Worm (Caenorhabditis elegans) whole organism, young adult: ENCODE measurements around the gene E04F6.9.
A peak's percentile ranks its signal among the peaks of the same experiment; 100 is the strongest.

Source experiments
- B0261.1 ChIP-seq: sonication (generic microtip); optimal IDR thresholded peaks from 2 replicates; lab custom pipeline; 2016; ENCODE audit warnings: mild to moderate bottlenecking, missing genetic modification characterization, moderate library complexity, missing compliant biosample characterization
- B0336.3 ChIP-seq: fragments of 200-800 bp; sonication (Bioruptor generic); IDR thresholded peaks from 2 replicates; pipeline ENCODE4 v1.3.6; 2022; ENCODE audit warnings: missing genetic modification characterization, missing compliant biosample characterization
- C17E4.6 ChIP-seq: fragments of 200-800 bp; sonication (Bioruptor generic); IDR thresholded peaks from 2 replicates; pipeline ENCODE4 v1.3.6; 2022; ENCODE audit warnings: missing genetic modification reagents, missing genetic modification characterization, missing compliant biosample characterization
- D2030.7 ChIP-seq: fragments of 200-800 bp; sonication (Bioruptor generic); IDR thresholded peaks from 2 replicates; pipeline ENCODE4 v1.3.6; 2022; ENCODE audit warnings: missing genetic modification reagents, missing genetic modification characterization, missing compliant biosample characterization
- F33H1.4 ChIP-seq: fragments of 200-800 bp; sonication (Bioruptor generic); IDR thresholded peaks from 2 replicates; pipeline ENCODE4 v1.3.6; 2022; ENCODE audit warnings: missing genetic modification reagents, missing genetic modification characterization, missing compliant biosample characterization
- F57A8.1 ChIP-seq: fragments of 200-800 bp; sonication (Bioruptor generic); optimal IDR thresholded peaks from 2 replicates; lab custom pipeline; 2018; ENCODE audit warnings: mild to moderate bottlenecking, missing genetic modification characterization, moderate library complexity, missing compliant biosample characterization
- T26A5.8 ChIP-seq: sonication (generic microtip); optimal IDR thresholded peaks from 2 replicates; lab custom pipeline; 2016; ENCODE audit warnings: missing genetic modification characterization, missing compliant biosample characterization
- ZK185.1 ChIP-seq: sonication (generic microtip); optimal IDR thresholded peaks from 2 replicates; lab custom pipeline; 2016; ENCODE audit warnings: mild to moderate bottlenecking, missing genetic modification characterization, missing compliant biosample characterization; ENCODE audit not compliant: poor library complexity, severe bottlenecking
- aptf-3 ChIP-seq: fragments of 200-800 bp; sonication (Bioruptor generic); IDR thresholded peaks from 2 replicates; pipeline ENCODE4 v1.3.6; 2022; ENCODE audit warnings: missing genetic modification characterization, missing compliant biosample characterization
- atf-7 ChIP-seq: sonication (generic microtip); optimal IDR thresholded peaks from 2 replicates; lab custom pipeline; 2017; ENCODE audit warnings: mild to moderate bottlenecking, missing genetic modification characterization, missing compliant biosample characterization
- athp-1 ChIP-seq: sonication (generic microtip); optimal IDR thresholded peaks from 2 replicates; lab custom pipeline; 2017; ENCODE audit warnings: mild to moderate bottlenecking, missing genetic modification characterization, missing compliant biosample characterization
- ceh-100 ChIP-seq: fragments of 200-800 bp; sonication (Bioruptor generic); IDR thresholded peaks from 2 replicates; pipeline ENCODE4 v1.3.6; 2022; ENCODE audit warnings: missing genetic modification reagents, missing genetic modification characterization, missing compliant biosample characterization
- ceh-40 ChIP-seq: fragments of 200-800 bp; sonication (Bioruptor generic); IDR thresholded peaks from 2 replicates; pipeline ENCODE4 v1.3.6; 2022; ENCODE audit warnings: missing genetic modification characterization, missing compliant biosample characterization
- dox-1 ChIP-seq: fragments of 200-800 bp; sonication (Bioruptor generic); IDR thresholded peaks from 2 replicates; pipeline ENCODE4 v1.3.6; 2022; ENCODE audit warnings: missing genetic modification reagents, missing genetic modification characterization, missing compliant biosample characterization
- egrh-3 ChIP-seq: fragments of 200-800 bp; sonication (Bioruptor generic); IDR thresholded peaks from 2 replicates; pipeline ENCODE4 v1.3.6; 2022; ENCODE audit warnings: missing genetic modification reagents, missing genetic modification characterization, missing compliant biosample characterization
- ets-4 ChIP-seq: fragments of 200-800 bp; sonication (Bioruptor generic); optimal IDR thresholded peaks from 2 replicates; lab custom pipeline; 2018; ENCODE audit warnings: mild to moderate bottlenecking, missing genetic modification characterization, missing compliant biosample characterization
- him-1 ChIP-seq: sonication (generic microtip); optimal IDR thresholded peaks from 2 replicates; lab custom pipeline; 2016; ENCODE audit warnings: missing genotype, missing genetic modification reagents, missing genetic modification characterization, missing compliant biosample characterization
- hlh-12 ChIP-seq: sonication (generic microtip); optimal IDR thresholded peaks from 2 replicates; lab custom pipeline; 2016; ENCODE audit warnings: missing genetic modification characterization, missing compliant biosample characterization
- hmg-1.2 ChIP-seq: fragments of 200-800 bp; sonication (Bioruptor generic); IDR thresholded peaks from 2 replicates; pipeline ENCODE4 v1.3.6; 2022; ENCODE audit warnings: missing genetic modification reagents, missing genetic modification characterization, missing compliant biosample characterization
- let-607 ChIP-seq, 2 experiments: fragments of 200-800 bp in 1 of 2; sonication (Bioruptor generic) in 1 of 2; sonication (generic microtip) in 1 of 2; optimal IDR thresholded peaks; 2 replicates each; lab custom pipeline; 2016 to 2018; ENCODE audit warnings: mild to moderate bottlenecking in 2 of 2, missing compliant biosample characterization in 2 of 2, missing genetic modification characterization in 2 of 2, moderate library complexity in 2 of 2, missing genotype in 1 of 2
- lin-26 ChIP-seq: fragments of 200-800 bp; sonication (Bioruptor generic); IDR thresholded peaks from 2 replicates; pipeline ENCODE4 v1.3.6; 2022; ENCODE audit warnings: missing genetic modification reagents, missing genetic modification characterization, missing compliant biosample characterization
- lin-35 ChIP-seq, 3 experiments: fragments of 150-350 bp in 2 of 3; sonication (generic microtip) in 1 of 3; optimal IDR thresholded peaks; 2 replicates each; lab custom pipeline; 2014 to 2018; ENCODE audit warnings: missing biosample characterization in 3 of 3, missing genetic modification characterization in 3 of 3, missing genetic modification reagents in 3 of 3
- lin-54 ChIP-seq: fragments of 200-800 bp; sonication (Bioruptor generic); optimal IDR thresholded peaks from 2 replicates; lab custom pipeline; 2018; ENCODE audit warnings: mild to moderate bottlenecking, missing genetic modification characterization, missing compliant biosample characterization
- madf-6 ChIP-seq: fragments of 200-800 bp; sonication (Bioruptor generic); IDR thresholded peaks from 2 replicates; pipeline ENCODE4 v1.3.6; 2022; ENCODE audit warnings: missing genetic modification reagents, missing genetic modification characterization, missing compliant biosample characterization
- mcd-1 ChIP-seq: fragments of 200-800 bp; sonication (Bioruptor generic); IDR thresholded peaks from 2 replicates; pipeline ENCODE4 v1.3.6; 2022; ENCODE audit warnings: missing genetic modification reagents, missing genetic modification characterization, missing compliant biosample characterization
- mel-28 ChIP-seq: sonication (generic microtip); optimal IDR thresholded peaks from 2 replicates; lab custom pipeline; 2016; ENCODE audit warnings: borderline replicate concordance, mild to moderate bottlenecking, missing genetic modification characterization, missing compliant biosample characterization
- nfya-1 ChIP-seq: sonication (generic microtip); optimal IDR thresholded peaks from 2 replicates; lab custom pipeline; 2017; ENCODE audit warnings: antibody characterized with exemption, missing compliant biosample characterization, missing genetic modification characterization, borderline replicate concordance; ENCODE audit not compliant: insufficient read depth
- nhr-179 ChIP-seq: sonication (generic microtip); optimal IDR thresholded peaks from 2 replicates; lab custom pipeline; 2016; ENCODE audit warnings: mild to moderate bottlenecking, missing genetic modification characterization, missing compliant biosample characterization
- nhr-80 ChIP-seq: sonication (generic microtip); optimal IDR thresholded peaks from 2 replicates; lab custom pipeline; 2016; ENCODE audit warnings: missing genetic modification characterization, missing compliant biosample characterization
- pbrm-1 ChIP-seq: fragments of 200-800 bp; sonication (Bioruptor generic); IDR thresholded peaks from 2 replicates; pipeline ENCODE4 v1.3.6; 2022; ENCODE audit warnings: missing genetic modification reagents, missing genetic modification characterization, missing compliant biosample characterization
- rec-8 ChIP-seq, 2 experiments: sonication (generic microtip); optimal IDR thresholded peaks; 2 replicates each; lab custom pipeline; 2016; ENCODE audit warnings: mild to moderate bottlenecking in 2 of 2, missing genetic modification characterization in 2 of 2, missing genetic modification reagents in 2 of 2, missing genotype in 2 of 2, missing biosample characterization in 1 of 2, missing compliant biosample characterization in 1 of 2, moderate library complexity in 1 of 2
- snpc-1.3 ChIP-seq: sonication (generic microtip); optimal IDR thresholded peaks from 2 replicates; lab custom pipeline; 2017; ENCODE audit warnings: missing genetic modification characterization, mild to moderate bottlenecking, missing compliant biosample characterization, antibody characterized with exemption, moderate library complexity, missing genotype, missing genetic modification reagents; ENCODE audit not compliant: insufficient read depth
- unc-62 ChIP-seq: fragments of 150-350 bp; optimal IDR thresholded peaks from 2 replicates; lab custom pipeline; 2014; ENCODE audit warnings: missing biosample characterization, missing genetic modification reagents, missing genetic modification characterization
- zim-3 ChIP-seq: sonication (generic microtip); optimal IDR thresholded peaks from 2 replicates; lab custom pipeline; 2017; ENCODE audit warnings: mild to moderate bottlenecking, missing genetic modification characterization, moderate library complexity, missing compliant biosample characterization
- ztf-22 ChIP-seq: fragments of 200-800 bp; sonication (Bioruptor generic); optimal IDR thresholded peaks from 2 replicates; lab custom pipeline; 2018; ENCODE audit warnings: mild to moderate bottlenecking, missing genetic modification characterization, moderate library complexity, missing compliant biosample characterization
- ztf-26 ChIP-seq: sonication (generic microtip); optimal IDR thresholded peaks from 2 replicates; lab custom pipeline; 2017; ENCODE audit warnings: missing genetic modification characterization, missing compliant biosample characterization
- ztf-3 ChIP-seq: fragments of 200-800 bp; sonication (Bioruptor generic); optimal IDR thresholded peaks from 2 replicates; lab custom pipeline; 2018; ENCODE audit warnings: mild to moderate bottlenecking, missing genetic modification characterization, missing compliant biosample characterization
- ztf-6 ChIP-seq: fragments of 200-800 bp; sonication (Bioruptor generic); IDR thresholded peaks from 2 replicates; pipeline ENCODE4 v1.3.6; 2022; ENCODE audit warnings: missing genetic modification reagents, missing genetic modification characterization, missing compliant biosample characterization

Gene E04F6.9

DNA sequence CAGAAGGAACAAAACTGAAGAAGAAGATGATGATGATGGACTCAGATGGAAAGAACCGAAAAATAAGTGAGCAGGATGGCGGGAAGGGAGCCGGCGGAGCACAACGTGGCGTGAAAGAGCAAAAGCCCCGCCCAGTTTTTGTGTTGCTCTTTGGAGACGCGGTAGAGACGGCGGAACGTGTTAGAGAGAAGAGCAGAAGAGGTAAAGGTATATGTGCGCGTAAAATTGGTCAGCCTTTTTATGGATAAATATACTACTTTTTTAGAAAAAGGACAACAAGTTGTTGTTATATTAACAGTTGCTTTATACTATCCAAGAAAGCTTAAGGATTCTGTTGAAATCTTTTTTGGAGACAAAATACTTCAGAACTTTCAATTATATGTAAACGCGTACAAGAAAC lies 5.1 kb upstream of the E04F6.9 start, which contains the start of gene E04F6.10:
Gene E04F6.10 (minus strand): TSS at position 101 of the 400 bp plus-strand sequence.
- TF ChIP-seq F57A8.1 (GFP tag; lab: Kevin White, UChicago) (no peak), ceh-40 (GFP tag; lab: Robert Waterston, UW) (no peak), hmg-1.2 (GFP tag; lab: Robert Waterston, UW) (no peak), mcd-1 (GFP tag; lab: Robert Waterston, UW) (no peak), madf-6 (GFP tag; lab: Robert Waterston, UW) (no peak), lin-35 (GFP tag; optimal IDR thresholded peaks at IDR 0.05; lab: Kevin White, UChicago) (no peak), lin-26 (GFP tag; lab: Robert Waterston, UW) (no peak), ztf-3 (GFP tag; lab: Kevin White, UChicago) (no peak), zim-3 (tag; lab: Kevin White, UChicago) (no peak)

DNA sequence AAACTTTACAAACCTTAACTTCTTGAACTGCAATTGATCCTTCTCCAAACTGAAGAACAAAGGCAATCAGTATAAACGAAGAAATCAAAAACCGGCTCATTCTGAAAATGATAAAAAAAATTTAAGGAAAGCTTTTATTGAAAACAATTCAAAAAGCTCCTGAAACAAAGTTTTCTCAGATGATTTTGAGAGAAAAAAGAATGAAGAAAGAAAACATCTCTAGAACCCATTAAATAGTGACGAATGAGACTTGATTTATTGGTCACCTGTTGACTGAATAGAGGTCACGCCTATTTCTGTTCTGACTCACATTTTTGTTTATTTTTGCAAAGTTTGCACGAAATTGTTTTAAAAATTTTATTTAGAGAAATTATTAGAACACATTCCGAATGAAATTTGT lies 679 bp downstream of the E04F6.9 start, which contains the start of gene E04F6.8:
Gene E04F6.8 (minus strand): TSS at position 101 of the 400 bp plus-strand sequence.
- no peak for TF ChIP-seq ztf-3 (GFP tag; lab: Kevin White, UChicago)
- TF ChIP-seq lin-54, result no peak
- no peak for TF ChIP-seq mel-28
- TF ChIP-seq pbrm-1 (GFP tag; lab: Robert Waterston, UW), result no peak
- no peak for TF ChIP-seq atf-7 (tag; lab: Kevin White, UChicago)
- TF ChIP-seq nfya-1 (tag; lab: Kevin White, UChicago), result no peak
- TF ChIP-seq aptf-3 (GFP tag; lab: Robert Waterston, UW), result no peak
- no peak for TF ChIP-seq ets-4 (GFP tag; lab: Kevin White, UChicago)
- TF ChIP-seq snpc-1.3 (tag; lab: Kevin White, UChicago), result no peak

ce11 chrII:7210187-7210586 lies 1.8 kb downstream of the E04F6.9 start, which contains the start of gene E04F6.15:
E04F6.15 (minus strand) TSS chrII:7210287.
- TF ChIP-seq dox-1 (no peak), T26A5.8 (no peak), let-607 (tag; optimal IDR thresholded peaks at IDR 0.05; lab: Kevin White, UChicago) (no peak), F33H1.4 (no peak), ztf-6 (GFP tag; lab: Robert Waterston, UW) (no peak), D2030.7 (GFP tag; lab: Robert Waterston, UW) (no peak), nhr-179 (no peak), ztf-26 (no peak), rec-8 (tag; optimal IDR thresholded peaks at IDR 0.05; lab: Kevin White, UChicago) (no peak), ceh-100 (no peak), unc-62 (no peak), aptf-3 (GFP tag; lab: Robert Waterston, UW) (no peak), B0336.3 (GFP tag; lab: Robert Waterston, UW) (no peak), athp-1 (tag; lab: Kevin White, UChicago) (no peak), hlh-12 (tag; lab: Kevin White, UChicago) (no peak), ZK185.1 (tag; lab: Kevin White, UChicago) (no peak)

DNA sequence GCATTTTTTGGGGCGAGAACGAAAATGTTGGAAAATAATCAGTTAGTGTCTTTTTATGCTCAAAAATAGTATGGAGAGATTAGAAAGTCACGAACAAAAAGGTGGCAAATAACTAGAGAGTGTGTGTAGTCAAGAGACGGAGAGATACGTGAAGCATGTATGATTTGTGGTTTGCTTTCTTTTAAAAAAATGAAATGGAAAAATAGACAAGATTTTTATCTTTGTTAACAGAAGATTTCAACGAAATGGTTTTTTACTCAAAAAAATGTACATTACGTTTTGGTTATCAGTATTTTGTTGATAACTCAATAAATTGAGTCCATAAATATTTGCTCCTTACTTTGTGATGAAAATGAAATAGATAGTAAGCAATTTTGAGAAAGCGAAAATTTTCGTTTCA lies 3.8 kb downstream of the E04F6.9 start, which contains the start of gene dhs-7:
Gene dhs-7 (minus strand): TSS at position 277 of the 400 bp plus-strand sequence.
- peak; percentile 25 for TF ChIP-seq nhr-80 (tag; lab: Kevin White, UChicago)
- no peak for TF ChIP-seq madf-6 (GFP tag; lab: Robert Waterston, UW)
- no peak for TF ChIP-seq egrh-3 (GFP tag; lab: Robert Waterston, UW)
- TF ChIP-seq B0261.1 (tag; lab: Kevin White, UChicago), result no peak
- no peak for TF ChIP-seq him-1 (tag; lab: Kevin White, UChicago)
- no peak for TF ChIP-seq ztf-22 (GFP tag; lab: Kevin White, UChicago)
- no peak for TF ChIP-seq C17E4.6 (GFP tag; lab: Robert Waterston, UW)
